Worm (Caenorhabditis elegans) whole organism, young adult: ENCODE data around the gene ivph-3.
A peak's percentile ranks its signal among the peaks of the same experiment; 100 is the strongest.

Source experiments
- B0035.1 ChIP-seq: sonication (generic microtip); optimal IDR thresholded peaks from 2 replicates; lab custom pipeline; 2016; ENCODE audit warnings: missing genetic modification characterization, mild to moderate bottlenecking, missing compliant biosample characterization, missing genotype, missing genetic modification reagents
- D2030.7 ChIP-seq: fragments of 200-800 bp; sonication (Bioruptor generic); IDR thresholded peaks from 2 replicates; pipeline ENCODE4 v1.3.6; 2022; ENCODE audit warnings: missing genetic modification reagents, missing genetic modification characterization, missing compliant biosample characterization
- F33H1.4 ChIP-seq: fragments of 200-800 bp; sonication (Bioruptor generic); IDR thresholded peaks from 2 replicates; pipeline ENCODE4 v1.3.6; 2022; ENCODE audit warnings: missing genetic modification reagents, missing genetic modification characterization, missing compliant biosample characterization
- F39B2.1 ChIP-seq: fragments of 200-800 bp; sonication (Bioruptor generic); IDR thresholded peaks from 2 replicates; pipeline ENCODE4 v1.3.6; 2022; ENCODE audit warnings: missing genetic modification reagents, missing genetic modification characterization, missing compliant biosample characterization
- F57A8.1 ChIP-seq: fragments of 200-800 bp; sonication (Bioruptor generic); optimal IDR thresholded peaks from 2 replicates; lab custom pipeline; 2018; ENCODE audit warnings: mild to moderate bottlenecking, missing genetic modification characterization, moderate library complexity, missing compliant biosample characterization
- F57C9.4 ChIP-seq: sonication (generic microtip); optimal IDR thresholded peaks from 2 replicates; lab custom pipeline; 2017; ENCODE audit warnings: mild to moderate bottlenecking, missing genetic modification characterization, missing compliant biosample characterization
- K11D2.4 ChIP-seq: fragments of 200-800 bp; sonication (Bioruptor generic); IDR thresholded peaks from 2 replicates; pipeline ENCODE4 v1.3.6; 2022; ENCODE audit warnings: missing genetic modification reagents, missing genetic modification characterization, missing compliant biosample characterization
- aptf-2 ChIP-seq: fragments of 200-800 bp; sonication (Bioruptor generic); conservative IDR thresholded peaks from 2 replicates; pipeline ENCODE4 v1.3.6; 2022; ENCODE audit warnings: missing genetic modification reagents, missing genetic modification characterization, missing compliant biosample characterization
- aptf-3 ChIP-seq: fragments of 200-800 bp; sonication (Bioruptor generic); IDR thresholded peaks from 2 replicates; pipeline ENCODE4 v1.3.6; 2022; ENCODE audit warnings: missing genetic modification characterization, missing compliant biosample characterization
- atf-7 ChIP-seq: sonication (generic microtip); optimal IDR thresholded peaks from 2 replicates; lab custom pipeline; 2017; ENCODE audit warnings: mild to moderate bottlenecking, missing genetic modification characterization, missing compliant biosample characterization
- attf-3 ChIP-seq: fragments of 200-800 bp; sonication (Bioruptor generic); conservative IDR thresholded peaks from 2 replicates; pipeline ENCODE4 v1.3.6; 2022; ENCODE audit warnings: missing genetic modification reagents, missing genetic modification characterization, missing compliant biosample characterization
- attf-6 ChIP-seq: fragments of 200-800 bp; sonication (Bioruptor generic); IDR thresholded peaks from 2 replicates; pipeline ENCODE4 v1.3.6; 2022; ENCODE audit warnings: missing genetic modification reagents, missing genetic modification characterization, missing compliant biosample characterization
- cebp-2 ChIP-seq: fragments of 200-800 bp; sonication (Bioruptor generic); IDR thresholded peaks from 2 replicates; pipeline ENCODE4 v1.3.6; 2022; ENCODE audit warnings: missing genetic modification characterization, missing compliant biosample characterization
- ceh-100 ChIP-seq: fragments of 200-800 bp; sonication (Bioruptor generic); IDR thresholded peaks from 2 replicates; pipeline ENCODE4 v1.3.6; 2022; ENCODE audit warnings: missing genetic modification reagents, missing genetic modification characterization, missing compliant biosample characterization
- ceh-27 ChIP-seq: fragments of 200-800 bp; sonication (Bioruptor generic); optimal IDR thresholded peaks from 2 replicates; lab custom pipeline; 2018; ENCODE audit warnings: mild to moderate bottlenecking, missing genetic modification characterization, moderate library complexity, missing compliant biosample characterization
- ceh-91 ChIP-seq: fragments of 200-800 bp; sonication (Bioruptor generic); IDR thresholded peaks from 2 replicates; pipeline ENCODE4 v1.3.6; 2022; ENCODE audit warnings: missing genetic modification reagents, missing genetic modification characterization, missing compliant biosample characterization
- egrh-3 ChIP-seq: fragments of 200-800 bp; sonication (Bioruptor generic); IDR thresholded peaks from 2 replicates; pipeline ENCODE4 v1.3.6; 2022; ENCODE audit warnings: missing genetic modification reagents, missing genetic modification characterization, missing compliant biosample characterization
- ets-4 ChIP-seq: fragments of 200-800 bp; sonication (Bioruptor generic); optimal IDR thresholded peaks from 2 replicates; lab custom pipeline; 2018; ENCODE audit warnings: mild to moderate bottlenecking, missing genetic modification characterization, missing compliant biosample characterization
- hlh-26 ChIP-seq: fragments of 200-800 bp; sonication (Bioruptor generic); conservative IDR thresholded peaks from 2 replicates; pipeline ENCODE4 v1.3.6; 2022; ENCODE audit warnings: missing genetic modification reagents, missing genetic modification characterization, missing compliant biosample characterization
- hmg-1.2 ChIP-seq: fragments of 200-800 bp; sonication (Bioruptor generic); IDR thresholded peaks from 2 replicates; pipeline ENCODE4 v1.3.6; 2022; ENCODE audit warnings: missing genetic modification reagents, missing genetic modification characterization, missing compliant biosample characterization
- let-607 ChIP-seq, 2 experiments: fragments of 200-800 bp in 1 of 2; sonication (Bioruptor generic) in 1 of 2; sonication (generic microtip) in 1 of 2; optimal IDR thresholded peaks; 2 replicates each; lab custom pipeline; 2016 to 2018; ENCODE audit warnings: mild to moderate bottlenecking in 2 of 2, missing compliant biosample characterization in 2 of 2, missing genetic modification characterization in 2 of 2, moderate library complexity in 2 of 2, missing genotype in 1 of 2
- lin-26 ChIP-seq: fragments of 200-800 bp; sonication (Bioruptor generic); IDR thresholded peaks from 2 replicates; pipeline ENCODE4 v1.3.6; 2022; ENCODE audit warnings: missing genetic modification reagents, missing genetic modification characterization, missing compliant biosample characterization
- lsl-1 ChIP-seq: fragments of 200-800 bp; sonication (Bioruptor generic); optimal IDR thresholded peaks from 2 replicates; lab custom pipeline; 2018; ENCODE audit warnings: mild to moderate bottlenecking, missing genetic modification characterization, moderate library complexity, missing compliant biosample characterization
- lsy-27 ChIP-seq: sonication (generic microtip); optimal IDR thresholded peaks from 2 replicates; lab custom pipeline; 2017; ENCODE audit warnings: missing genetic modification characterization, mild to moderate bottlenecking, missing compliant biosample characterization, antibody characterized with exemption, missing genotype, borderline replicate concordance; ENCODE audit not compliant: insufficient read depth
- mel-28 ChIP-seq: sonication (generic microtip); optimal IDR thresholded peaks from 2 replicates; lab custom pipeline; 2016; ENCODE audit warnings: borderline replicate concordance, mild to moderate bottlenecking, missing genetic modification characterization, missing compliant biosample characterization
- mxl-1 ChIP-seq: sonication (generic microtip); optimal IDR thresholded peaks from 2 replicates; lab custom pipeline; 2016; ENCODE audit warnings: missing genetic modification characterization, missing compliant biosample characterization
- nfyb-1 ChIP-seq: fragments of 200-800 bp; sonication (Bioruptor generic); IDR thresholded peaks from 2 replicates; pipeline ENCODE4 v1.3.6; 2022; ENCODE audit warnings: missing genetic modification reagents, missing genetic modification characterization, missing compliant biosample characterization
- nhr-120 ChIP-seq: fragments of 200-800 bp; sonication (Bioruptor generic); IDR thresholded peaks from 2 replicates; pipeline ENCODE4 v1.3.6; 2022; ENCODE audit warnings: missing genetic modification characterization, missing compliant biosample characterization
- nhr-179 ChIP-seq: sonication (generic microtip); optimal IDR thresholded peaks from 2 replicates; lab custom pipeline; 2016; ENCODE audit warnings: mild to moderate bottlenecking, missing genetic modification characterization, missing compliant biosample characterization
- rcor-1 ChIP-seq: fragments of 200-800 bp; sonication (Bioruptor generic); IDR thresholded peaks from 2 replicates; pipeline ENCODE4 v1.3.6; 2022; ENCODE audit warnings: missing genetic modification reagents, missing genetic modification characterization, missing compliant biosample characterization
- rec-8 ChIP-seq, 2 experiments: sonication (generic microtip); optimal IDR thresholded peaks; 2 replicates each; lab custom pipeline; 2016; ENCODE audit warnings: mild to moderate bottlenecking in 2 of 2, missing genetic modification characterization in 2 of 2, missing genetic modification reagents in 2 of 2, missing genotype in 2 of 2, missing biosample characterization in 1 of 2, missing compliant biosample characterization in 1 of 2, moderate library complexity in 1 of 2
- repo-1 ChIP-seq: sonication (generic microtip); optimal IDR thresholded peaks from 2 replicates; lab custom pipeline; 2017; ENCODE audit warnings: mild to moderate bottlenecking, missing genetic modification characterization, missing compliant biosample characterization
- sdz-38 ChIP-seq: sonication (generic microtip); optimal IDR thresholded peaks from 2 replicates; lab custom pipeline; 2016; ENCODE audit warnings: missing genotype, missing genetic modification characterization, missing compliant biosample characterization
- snpc-1.1 ChIP-seq: sonication (generic microtip); optimal IDR thresholded peaks from 2 replicates; lab custom pipeline; 2017; ENCODE audit warnings: missing genetic modification characterization, mild to moderate bottlenecking, missing compliant biosample characterization, antibody characterized with exemption, moderate library complexity, missing genotype, missing genetic modification reagents; ENCODE audit not compliant: insufficient read depth
- zfh-2 ChIP-seq: fragments of 200-800 bp; sonication (Bioruptor generic); conservative IDR thresholded peaks from 2 replicates; pipeline ENCODE4 v1.3.6; 2022; ENCODE audit warnings: missing genetic modification reagents, missing genetic modification characterization, missing compliant biosample characterization
- ztf-22 ChIP-seq: fragments of 200-800 bp; sonication (Bioruptor generic); optimal IDR thresholded peaks from 2 replicates; lab custom pipeline; 2018; ENCODE audit warnings: mild to moderate bottlenecking, missing genetic modification characterization, moderate library complexity, missing compliant biosample characterization
- ztf-3 ChIP-seq: fragments of 200-800 bp; sonication (Bioruptor generic); optimal IDR thresholded peaks from 2 replicates; lab custom pipeline; 2018; ENCODE audit warnings: mild to moderate bottlenecking, missing genetic modification characterization, missing compliant biosample characterization

The ivph-3 gene

DNA sequence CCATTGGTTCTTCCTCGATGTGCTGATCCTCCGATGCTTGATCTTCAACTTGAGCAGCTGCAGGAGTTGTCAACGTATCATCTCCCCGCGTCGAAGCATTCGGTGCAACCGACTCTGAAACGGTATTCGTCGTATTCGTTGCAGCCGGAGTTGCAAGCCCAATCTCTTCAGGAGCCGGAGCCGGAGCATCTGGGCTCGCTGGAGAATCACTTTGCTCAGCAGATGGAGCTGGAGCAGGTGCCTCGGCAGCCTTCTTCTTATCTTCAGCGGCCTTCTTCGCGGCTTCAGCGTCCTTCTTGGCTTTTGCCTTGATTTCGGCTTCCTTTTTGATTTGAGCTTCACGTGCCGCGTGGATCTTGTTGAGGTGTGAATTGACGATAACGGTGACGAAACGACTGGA lies 14.8 kb upstream of the ivph-3 start:
- TF ChIP-seq egrh-3 (GFP tag; lab: Robert Waterston, UW): peak; percentile 65
- TF ChIP-seq B0035.1 (tag; lab: Kevin White, UChicago): no peak
- peak; percentile 86 for TF ChIP-seq zfh-2 (GFP tag; lab: Robert Waterston, UW)
- 0 out of 2 replicates have a peak, but pooled peaks have one; percentile 10 for TF ChIP-seq nfyb-1 (GFP tag; lab: Robert Waterston, UW)
- no peak for TF ChIP-seq F39B2.1

DNA sequence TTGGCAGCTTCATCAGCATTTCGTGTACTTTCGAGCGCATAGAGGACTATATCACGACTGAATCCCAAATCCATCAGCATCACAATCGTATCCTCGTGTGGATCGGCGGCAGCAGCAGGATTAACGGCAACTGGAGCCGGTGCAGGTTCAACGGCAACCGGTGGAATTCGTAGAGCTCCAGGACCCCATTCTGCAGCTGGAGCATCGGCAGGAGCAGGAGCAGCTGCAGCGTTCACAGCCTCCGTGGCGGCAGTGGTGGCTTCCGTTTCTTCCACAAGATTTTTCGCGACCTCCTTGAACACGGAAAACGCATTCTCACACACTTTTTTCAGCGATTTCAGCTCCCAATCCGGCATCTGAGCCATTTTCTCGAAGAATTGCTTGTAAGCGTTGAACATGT lies 9.4 kb upstream of the ivph-3 start:
- TF ChIP-seq lin-26 (0 out of 2 replicates have a peak, but pooled peaks have one; percentile 9), egrh-3 (GFP tag; lab: Robert Waterston, UW) (peak; percentile 76; the same call in 1 of the 2 replicates), zfh-2 (GFP tag; lab: Robert Waterston, UW) (peak; percentile 81), aptf-3 (no peak)

DNA sequence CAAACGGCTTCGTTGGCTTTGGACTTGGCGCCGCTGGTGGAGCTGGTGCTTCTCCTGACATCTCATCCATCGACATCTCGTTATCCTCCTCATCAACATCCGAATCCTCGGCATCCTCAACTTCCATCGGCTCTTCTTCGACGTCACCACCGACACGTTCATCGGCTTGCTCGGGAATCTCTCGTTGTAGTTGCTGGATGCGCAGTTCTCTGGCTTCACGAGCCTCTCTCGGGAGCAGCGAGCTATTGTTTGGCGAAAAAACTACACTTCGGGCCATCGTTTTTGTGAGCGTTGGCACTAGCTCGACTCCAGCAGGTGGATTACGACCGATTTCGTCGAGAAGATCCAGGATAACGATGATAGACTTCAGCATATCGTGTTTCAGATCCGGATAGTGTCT lies 7.5 kb upstream of the ivph-3 start:
- TF ChIP-seq sdz-38 (tag; lab: Kevin White, UChicago) (no peak), rec-8 (tag; optimal IDR thresholded peaks at IDR 0.05; lab: Kevin White, UChicago) (no peak), nhr-120 (GFP tag; lab: Robert Waterston, UW) (no peak), zfh-2 (GFP tag; lab: Robert Waterston, UW) (peak; percentile 66; the same call in 1 of the 2 replicates), D2030.7 (GFP tag; lab: Robert Waterston, UW) (no peak), mxl-1 (tag; lab: Kevin White, UChicago) (no peak), egrh-3 (GFP tag; lab: Robert Waterston, UW) (0 out of 2 replicates have a peak, but pooled peaks have one; percentile 11), attf-6 (GFP tag; lab: Robert Waterston, UW) (0 out of 2 replicates have a peak, but pooled peaks have one; percentile 24), aptf-2 (no peak), F57C9.4 (tag; lab: Kevin White, UChicago) (no peak), repo-1 (tag; lab: Kevin White, UChicago) (peak; percentile 20)
- TF ChIP-seq, all 124 proteins: peak for 4

DNA sequence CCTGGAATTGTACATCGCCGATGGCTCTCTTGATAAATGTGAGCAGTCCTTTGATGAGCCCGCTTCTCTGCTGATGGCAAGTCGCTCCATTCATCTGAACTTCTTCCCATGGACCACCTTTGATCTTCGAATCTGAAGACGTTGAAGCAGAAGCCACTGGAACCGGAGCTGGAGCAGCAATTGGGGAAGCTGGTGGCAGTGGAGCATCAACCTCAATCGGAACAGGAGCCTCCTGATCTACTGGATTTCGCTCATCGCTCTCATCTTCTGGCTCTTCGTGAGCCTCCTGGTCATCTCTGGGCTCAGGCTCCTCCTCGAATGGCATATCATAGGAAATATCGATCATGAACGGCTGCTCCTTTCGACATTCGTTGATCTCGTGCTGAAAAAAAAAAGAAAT lies 6.6 kb upstream of the ivph-3 start:
- no peak for TF ChIP-seq nhr-179 (tag; lab: Kevin White, UChicago)
- TF ChIP-seq ztf-3 (GFP tag; lab: Kevin White, UChicago): no peak
- TF ChIP-seq ets-4: no peak
- no peak for TF ChIP-seq ceh-27 (GFP tag; lab: Kevin White, UChicago)
- no peak for TF ChIP-seq hlh-26 (GFP tag; lab: Robert Waterston, UW)
- TF ChIP-seq zfh-2 (GFP tag; lab: Robert Waterston, UW): peak; percentile 56
- no peak for TF ChIP-seq attf-3 (GFP tag; lab: Robert Waterston, UW)
- no peak for TF ChIP-seq lsy-27 (tag; lab: Kevin White, UChicago)
- peak; percentile 20 for TF ChIP-seq repo-1 (tag; lab: Kevin White, UChicago)
- TF ChIP-seq snpc-1.1 (tag; lab: Kevin White, UChicago): no peak
- TF ChIP-seq lsl-1 (GFP tag; lab: Kevin White, UChicago): no peak
- no peak for TF ChIP-seq K11D2.4 (GFP tag; lab: Robert Waterston, UW)
- TF ChIP-seq atf-7 (tag; lab: Kevin White, UChicago): no peak

DNA sequence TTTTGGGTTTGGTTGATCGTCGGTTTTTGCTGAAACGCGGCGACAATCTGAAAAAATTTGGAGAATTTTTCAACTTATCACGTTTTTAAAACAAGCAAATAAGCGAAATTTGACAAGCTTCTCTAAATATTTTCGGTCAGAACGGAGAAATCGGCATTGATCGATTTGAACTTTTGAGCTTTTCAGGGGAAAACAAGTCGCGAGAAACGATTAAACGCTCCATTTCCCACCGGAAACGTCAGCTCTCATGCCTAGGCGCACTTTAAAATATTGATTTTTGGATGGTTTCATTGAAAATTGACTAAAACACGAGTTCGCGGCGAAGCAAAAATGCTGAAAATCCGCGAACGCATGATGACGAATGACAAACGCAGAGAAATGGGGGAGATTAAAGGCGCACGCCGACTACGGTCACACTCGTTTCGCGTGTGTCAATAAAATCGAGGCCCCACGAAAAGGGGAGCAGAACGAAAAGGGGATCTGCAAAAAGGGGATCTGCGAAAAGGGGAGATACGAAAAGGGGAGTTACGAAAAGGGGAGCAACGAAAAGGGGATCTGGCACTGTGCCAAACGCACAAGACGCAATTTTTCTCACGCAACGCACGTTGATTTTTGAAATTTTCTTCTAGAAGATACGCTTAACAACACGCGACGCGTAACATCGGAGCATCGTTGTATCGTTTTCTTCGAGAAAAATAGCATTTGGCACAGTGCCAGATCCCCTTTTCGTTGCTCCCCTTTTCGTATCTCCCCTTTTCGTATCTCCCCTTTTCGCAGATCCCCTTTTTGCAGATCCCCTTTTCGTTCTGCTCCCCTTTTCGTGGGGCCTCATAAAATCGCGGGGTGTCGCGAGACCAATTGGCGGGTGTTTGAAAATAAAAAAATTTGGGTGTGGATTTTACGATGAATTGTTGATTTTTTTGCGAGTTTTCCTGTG lies 3.2 kb upstream of the ivph-3 start, which contains the start of gene eel-1:
TSS of gene eel-1 (minus strand) at position 51 of the 937 bp plus-strand sequence.
- TF ChIP-seq rcor-1 (peak; percentile 99), ceh-100 (peak; percentile 100), cebp-2 (GFP tag; lab: Robert Waterston, UW) (peak; percentile 95), attf-6 (GFP tag; lab: Robert Waterston, UW) (peak; percentile 88), ceh-27 (GFP tag; lab: Kevin White, UChicago) (peak; percentile 95), let-607 (tag; optimal IDR thresholded peaks at IDR 0.05; lab: Kevin White, UChicago) (peak; percentile 74 to 86), ztf-22 (GFP tag; lab: Kevin White, UChicago) (peak; percentile 83), F57A8.1 (peak; percentile 47), F33H1.4 (GFP tag; lab: Robert Waterston, UW) (peak; percentile 100), mel-28 (tag; lab: Kevin White, UChicago) (peak; percentile 55), repo-1 (tag; lab: Kevin White, UChicago) (peak; percentile 32), hmg-1.2 (peak; percentile 90), atf-7 (tag; lab: Kevin White, UChicago) (peak; percentile 87), ceh-91 (GFP tag; lab: Robert Waterston, UW) (peak; percentile 98), mxl-1 (tag; lab: Kevin White, UChicago) (peak; percentile 26)
